Worm (Caenorhabditis elegans) whole organism, L1 larva: ENCODE measurements around the gene bath-19.

ENCODE experiments used
- lin-35 ChIP-seq, 2 experiments: fragments of 150-350 bp; optimal IDR thresholded peaks; 2 replicates each; lab custom pipeline; 2014; ENCODE audit warnings: missing biosample characterization in 2 of 2, missing genetic modification characterization in 2 of 2, missing genetic modification reagents in 2 of 2
- unc-62 ChIP-seq: fragments of 150-350 bp; optimal IDR thresholded peaks from 2 replicates; lab custom pipeline; 2014; ENCODE audit warnings: missing biosample characterization, missing genetic modification reagents, missing genetic modification characterization

DNA sequence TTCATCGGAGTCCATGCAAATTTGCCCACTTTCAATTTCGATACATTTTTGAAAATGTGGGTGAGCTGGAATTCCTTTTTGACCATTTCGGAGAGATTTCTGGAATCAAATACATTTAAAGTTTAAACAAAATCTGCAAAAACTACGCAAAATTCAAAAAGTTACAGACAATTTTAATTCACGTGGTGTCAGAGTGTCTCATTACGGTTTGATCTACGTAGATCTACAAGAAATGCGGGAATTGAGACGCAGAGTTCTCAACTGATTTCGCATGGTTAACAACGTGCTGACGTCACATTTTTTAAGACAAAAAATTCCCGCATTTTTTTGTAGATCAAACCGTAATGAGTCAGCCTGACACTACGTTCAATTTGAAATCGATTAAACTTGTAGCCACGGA, 12.7 kb downstream of the bath-19 start, which contains the start of gene bath-21:
- no peak for TF ChIP-seq unc-62 (GFP tag; lab: Kevin White, UChicago)
- no peak for TF ChIP-seq lin-35 (GFP tag; optimal IDR thresholded peaks at IDR 0.05; lab: Kevin White, UChicago)
